Fruit fly (Drosophila melanogaster): ENCODE data around the gene CG14257.

Gene CG14257

dm6 chr3R:27082752-27083151 lies 7.1 kb downstream of the CG14257 start:
- no peak for TF ChIP-seq cic (GFP tag; optimal IDR thresholded peaks at IDR 0.05)
- TF ChIP-seq Hr96 (GFP tag; optimal IDR thresholded peaks at IDR 0.05): no peak
- TF ChIP-seq CG1620 (GFP tag; optimal IDR thresholded peaks at IDR 0.05): no peak
- TF ChIP-seq CG12768 (GFP tag; optimal IDR thresholded peaks at IDR 0.05): no peak
- no peak for TF ChIP-seq ovo (GFP tag; optimal IDR thresholded peaks at IDR 0.05)
- no peak for TF ChIP-seq CG11617 (GFP tag; optimal IDR thresholded peaks at IDR 0.05)
- TF ChIP-seq tj (GFP tag; optimal IDR thresholded peaks at IDR 0.05): no peak
- TF ChIP-seq toe (GFP tag; optimal IDR thresholded peaks at IDR 0.05): no peak
- TF ChIP-seq CG5204 (GFP tag; optimal IDR thresholded peaks at IDR 0.05): no peak
- TF ChIP-seq pad (GFP tag; optimal IDR thresholded peaks at IDR 0.05): no peak

dm6 chr3R:27084528-27085052 lies 8.9 kb downstream of the CG14257 start:
- TF ChIP-seq pad (GFP tag; optimal IDR thresholded peaks at IDR 0.05) (no peak), Hr96 (GFP tag; optimal IDR thresholded peaks at IDR 0.05) (no peak), CG33017 (tag; optimal IDR thresholded peaks at IDR 0.05) (no peak), Mnt (GFP tag; optimal IDR thresholded peaks at IDR 0.05) (no peak), tj (GFP tag; optimal IDR thresholded peaks at IDR 0.05) (no peak), Crg-1 (GFP tag; optimal IDR thresholded peaks at IDR 0.05) (no peak), toe (GFP tag; optimal IDR thresholded peaks at IDR 0.05) (no peak), CG11617 (GFP tag; optimal IDR thresholded peaks at IDR 0.05) (no peak), CG14711 (tag; optimal IDR thresholded peaks at IDR 0.05) (no peak), bab1 (GFP tag; optimal IDR thresholded peaks at IDR 0.05) (no peak), cnc (optimal IDR thresholded peaks at IDR 0.05) (no peak), kay (GFP tag; ENCODE audit: borderline replicate concordance) (no peak)

- no peak for TF ChIP-seq tj (GFP tag; optimal IDR thresholded peaks at IDR 0.05)
- no peak for TF ChIP-seq CG12768 (GFP tag; optimal IDR thresholded peaks at IDR 0.05)
- TF ChIP-seq cic (GFP tag; optimal IDR thresholded peaks at IDR 0.05): no peak
- no peak for TF ChIP-seq bab1 (GFP tag; optimal IDR thresholded peaks at IDR 0.05)
- TF ChIP-seq cnc (optimal IDR thresholded peaks at IDR 0.05): no peak
- TF ChIP-seq kay (GFP tag; ENCODE audit: borderline replicate concordance): no peak
- TF ChIP-seq CG7101 (tag; optimal IDR thresholded peaks at IDR 0.05): no peak
- no peak for TF ChIP-seq ovo (GFP tag; optimal IDR thresholded peaks at IDR 0.05)
- TF ChIP-seq CG14711 (tag; optimal IDR thresholded peaks at IDR 0.05): no peak
- no peak for TF ChIP-seq CG33017 (tag; optimal IDR thresholded peaks at IDR 0.05)
- no peak for TF ChIP-seq Hr96 (GFP tag; optimal IDR thresholded peaks at IDR 0.05)
- no peak for TF ChIP-seq Crg-1 (GFP tag; optimal IDR thresholded peaks at IDR 0.05)
- no peak for TF ChIP-seq CG5204 (GFP tag; optimal IDR thresholded peaks at IDR 0.05)
- TF ChIP-seq CG7045 (GFP tag; optimal IDR thresholded peaks at IDR 0.05): no peak
- TF ChIP-seq pad (GFP tag; optimal IDR thresholded peaks at IDR 0.05): no peak
- no peak for TF ChIP-seq Mnt (GFP tag; optimal IDR thresholded peaks at IDR 0.05)
- TF ChIP-seq CG11617 (GFP tag; optimal IDR thresholded peaks at IDR 0.05): no peak
- no peak for TF ChIP-seq toe (GFP tag; optimal IDR thresholded peaks at IDR 0.05)
- TF ChIP-seq CG1620 (GFP tag; optimal IDR thresholded peaks at IDR 0.05): no peak
- no peak for TF ChIP-seq Clk (GFP tag; optimal IDR thresholded peaks at IDR 0.05)
These were observed 11.9 kb downstream of the CG14257 start, which contains the start of gene Cpr97Ea for dm6 chr3R:27087549-27087948. Gene Cpr97Ea, minus strand, starts transcription at chr3R:27087778.

- no peak for TF ChIP-seq CG7045 (GFP tag; optimal IDR thresholded peaks at IDR 0.05)
- no peak for TF ChIP-seq Hr96 (GFP tag; optimal IDR thresholded peaks at IDR 0.05)
- TF ChIP-seq bab1 (GFP tag; optimal IDR thresholded peaks at IDR 0.05): no peak
- TF ChIP-seq CG12768 (GFP tag; optimal IDR thresholded peaks at IDR 0.05): no peak
- no peak for TF ChIP-seq ovo (GFP tag; optimal IDR thresholded peaks at IDR 0.05)
- TF ChIP-seq Crg-1 (GFP tag; optimal IDR thresholded peaks at IDR 0.05): no peak
- no peak for TF ChIP-seq CG5204 (GFP tag; optimal IDR thresholded peaks at IDR 0.05)
- TF ChIP-seq CG14711 (tag; optimal IDR thresholded peaks at IDR 0.05): no peak
- TF ChIP-seq toe (GFP tag; optimal IDR thresholded peaks at IDR 0.05): no peak
- TF ChIP-seq kay (GFP tag; ENCODE audit: borderline replicate concordance): no peak
- no peak for TF ChIP-seq cnc (optimal IDR thresholded peaks at IDR 0.05)
- no peak for TF ChIP-seq pad (GFP tag; optimal IDR thresholded peaks at IDR 0.05)
- TF ChIP-seq cic (GFP tag; optimal IDR thresholded peaks at IDR 0.05): no peak
- no peak for TF ChIP-seq CG7101 (tag; optimal IDR thresholded peaks at IDR 0.05)
- TF ChIP-seq Mnt (GFP tag; optimal IDR thresholded peaks at IDR 0.05): no peak
- TF ChIP-seq CG1620 (GFP tag; optimal IDR thresholded peaks at IDR 0.05): no peak
- TF ChIP-seq CG11617 (GFP tag; optimal IDR thresholded peaks at IDR 0.05): no peak
- TF ChIP-seq Clk (GFP tag; optimal IDR thresholded peaks at IDR 0.05): no peak
These were observed 15.4 kb downstream of the CG14257 start, which contains the start of gene Cpr97Eb for dm6 chr3R:27091106-27091505. Gene Cpr97Eb, minus strand, starts transcription at chr3R:27091130.

dm6 chr3R:27092263-27092662 lies 16.6 kb downstream of the CG14257 start:
- no peak for TF ChIP-seq cic (GFP tag; optimal IDR thresholded peaks at IDR 0.05)
- TF ChIP-seq CG7045 (GFP tag; optimal IDR thresholded peaks at IDR 0.05): no peak
- TF ChIP-seq bab1 (GFP tag; optimal IDR thresholded peaks at IDR 0.05): no peak
- TF ChIP-seq Mnt (GFP tag; optimal IDR thresholded peaks at IDR 0.05): no peak
- no peak for TF ChIP-seq kay (GFP tag; ENCODE audit: borderline replicate concordance)

- TF ChIP-seq Crg-1 (GFP tag; optimal IDR thresholded peaks at IDR 0.05) (no peak), Hr96 (GFP tag; optimal IDR thresholded peaks at IDR 0.05) (no peak), CG33017 (tag; optimal IDR thresholded peaks at IDR 0.05) (no peak), cic (GFP tag; optimal IDR thresholded peaks at IDR 0.05) (no peak), CG14711 (tag; optimal IDR thresholded peaks at IDR 0.05) (no peak), CG7101 (tag; optimal IDR thresholded peaks at IDR 0.05) (no peak), kay (GFP tag; ENCODE audit: borderline replicate concordance) (no peak), Clk (GFP tag; optimal IDR thresholded peaks at IDR 0.05) (no peak)
These were observed 17.2 kb downstream of the CG14257 start, which contains the start of gene CG14258 for dm6 chr3R:27092843-27093242. Gene CG14258, plus strand, starts transcription at chr3R:27093143.
